Worm (Caenorhabditis elegans) whole organism, L3 larva: ENCODE data around the gene ttr-3.

Experiments used
- R02D3.7 ChIP-seq: fragments of 150-350 bp; optimal IDR thresholded peaks from 2 replicates; lab custom pipeline; 2014; ENCODE audit warnings: missing biosample characterization, missing genetic modification characterization
- ZK546.5 ChIP-seq: sonication (generic microtip); optimal IDR thresholded peaks from 2 replicates; lab custom pipeline; 2017; ENCODE audit warnings: missing biosample characterization, missing genetic modification characterization
- aly-2 ChIP-seq: fragments of 150-350 bp; optimal IDR thresholded peaks from 2 replicates; lab custom pipeline; 2014; ENCODE audit warnings: missing biosample characterization, missing genetic modification characterization
- ama-1 ChIP-seq: fragments of 150-350 bp; optimal IDR thresholded peaks from 2 replicates; lab custom pipeline; 2018
- ceh-16 ChIP-seq: sonication (generic microtip); optimal IDR thresholded peaks from 2 replicates; lab custom pipeline; 2017; ENCODE audit warnings: missing biosample characterization, missing genetic modification characterization
- ceh-28 ChIP-seq: fragments of 150-350 bp; optimal IDR thresholded peaks from 2 replicates; lab custom pipeline; 2014; ENCODE audit warnings: missing biosample characterization, missing genetic modification reagents, missing genetic modification characterization
- ceh-82 ChIP-seq: fragments of 150-350 bp; optimal IDR thresholded peaks from 2 replicates; lab custom pipeline; 2014; ENCODE audit warnings: missing biosample characterization, missing genetic modification characterization
- ceh-9 ChIP-seq: sonication (generic microtip); optimal IDR thresholded peaks from 2 replicates; lab custom pipeline; 2018; ENCODE audit warnings: missing biosample characterization, missing genetic modification characterization
- daf-12 ChIP-seq: fragments of 150-350 bp; optimal IDR thresholded peaks from 2 replicates; lab custom pipeline; 2014; ENCODE audit warnings: missing biosample characterization, missing genetic modification reagents, missing genetic modification characterization
- egl-27 ChIP-seq: sonication (generic microtip); optimal IDR thresholded peaks from 4 replicates; lab custom pipeline; 2017; ENCODE audit warnings: missing biosample characterization, missing genetic modification reagents, missing genetic modification characterization
- egl-5 ChIP-seq: fragments of 150-350 bp; optimal IDR thresholded peaks from 2 replicates; lab custom pipeline; 2017; ENCODE audit warnings: missing biosample characterization, missing genetic modification reagents, missing genetic modification characterization, inconsistent platforms
- elt-1 ChIP-seq: fragments of 150-350 bp; optimal IDR thresholded peaks from 2 replicates; lab custom pipeline; 2014; ENCODE audit warnings: missing biosample characterization, missing genetic modification characterization
- elt-2 ChIP-seq: sonication (generic microtip); optimal IDR thresholded peaks from 2 replicates; lab custom pipeline; 2016; ENCODE audit warnings: missing genetic modification reagents, mild to moderate bottlenecking, missing genetic modification characterization, missing compliant biosample characterization
- elt-3 ChIP-seq, 3 experiments: fragments of 150-350 bp in 1 of 3; sonication (generic microtip) in 2 of 3; optimal IDR thresholded peaks; 2 replicates in 2 of 3; 4 replicates in 1 of 3; lab custom pipeline; 2014 to 2017; ENCODE audit warnings: missing biosample characterization in 3 of 3, missing genetic modification characterization in 3 of 3
- eor-1 ChIP-seq, 2 experiments: fragments of 150-350 bp; optimal IDR thresholded peaks; 2 replicates each; lab custom pipeline; 2014 to 2018; ENCODE audit warnings: missing biosample characterization in 2 of 2, missing genetic modification characterization in 2 of 2
- fkh-10 ChIP-seq: sonication (generic microtip); optimal IDR thresholded peaks from 2 replicates; lab custom pipeline; 2017; ENCODE audit warnings: missing biosample characterization, missing genetic modification reagents, missing genetic modification characterization
- fkh-2 ChIP-seq: fragments of 150-350 bp; optimal IDR thresholded peaks from 2 replicates; lab custom pipeline; 2014; ENCODE audit warnings: missing biosample characterization, missing genetic modification reagents, missing genetic modification characterization
- fos-1 ChIP-seq: fragments of 150-350 bp; optimal IDR thresholded peaks from 2 replicates; lab custom pipeline; 2014; ENCODE audit warnings: missing biosample characterization, missing genetic modification characterization
- hmg-11 ChIP-seq: sonication (generic microtip); optimal IDR thresholded peaks from 2 replicates; lab custom pipeline; 2016; ENCODE audit warnings: missing genetic modification characterization, missing compliant biosample characterization
- jun-1 ChIP-seq: fragments of 150-350 bp; optimal IDR thresholded peaks from 2 replicates; lab custom pipeline; 2014; ENCODE audit warnings: missing biosample characterization, missing genetic modification reagents, missing genetic modification characterization
- lin-15B ChIP-seq: fragments of 150-350 bp; optimal IDR thresholded peaks from 2 replicates; lab custom pipeline; 2014; ENCODE audit warnings: missing biosample characterization, missing genetic modification characterization
- lin-39 ChIP-seq: fragments of 150-350 bp; optimal IDR thresholded peaks from 2 replicates; lab custom pipeline; 2018; ENCODE audit warnings: missing biosample characterization, missing genetic modification reagents, missing genetic modification characterization
- lsy-12 ChIP-seq: sonication (generic microtip); optimal IDR thresholded peaks from 2 replicates; lab custom pipeline; 2016; ENCODE audit warnings: mild to moderate bottlenecking, missing genetic modification characterization, missing compliant biosample characterization
- mdl-1 ChIP-seq: fragments of 150-350 bp; optimal IDR thresholded peaks from 2 replicates; lab custom pipeline; 2014; ENCODE audit warnings: missing biosample characterization, missing genetic modification characterization
- mml-1 ChIP-seq: fragments of 150-350 bp; sonication (generic microtip); optimal IDR thresholded peaks from 3 replicates; lab custom pipeline; 2014; ENCODE audit warnings: missing biosample characterization, missing genetic modification characterization
- nfya-1 ChIP-seq: sonication (generic microtip); optimal IDR thresholded peaks from 2 replicates; lab custom pipeline; 2017; ENCODE audit warnings: missing genetic modification characterization, mild to moderate bottlenecking, missing compliant biosample characterization, antibody characterized with exemption, moderate library complexity; ENCODE audit not compliant: insufficient read depth
- nhr-11 ChIP-seq: fragments of 150-350 bp; optimal IDR thresholded peaks from 2 replicates; lab custom pipeline; 2014; ENCODE audit warnings: missing biosample characterization, missing genetic modification characterization
- nhr-12 ChIP-seq: fragments of 150-350 bp; optimal IDR thresholded peaks from 2 replicates; lab custom pipeline; 2014; ENCODE audit warnings: missing biosample characterization, missing genetic modification characterization
- nhr-23 ChIP-seq: fragments of 150-350 bp; optimal IDR thresholded peaks from 2 replicates; lab custom pipeline; 2014; ENCODE audit warnings: missing biosample characterization, missing genetic modification reagents, missing genetic modification characterization
- nhr-237 ChIP-seq: fragments of 150-350 bp; optimal IDR thresholded peaks from 2 replicates; lab custom pipeline; 2014; ENCODE audit warnings: missing biosample characterization, missing genetic modification characterization
- nhr-25 ChIP-seq: sonication (generic microtip); optimal IDR thresholded peaks from 2 replicates; lab custom pipeline; 2017; ENCODE audit warnings: missing biosample characterization, missing genetic modification characterization
- nhr-28 ChIP-seq: fragments of 150-350 bp; optimal IDR thresholded peaks from 2 replicates; lab custom pipeline; 2014; ENCODE audit warnings: missing biosample characterization, missing genetic modification characterization
- nhr-43 ChIP-seq: sonication (generic microtip); optimal IDR thresholded peaks from 2 replicates; lab custom pipeline; 2016; ENCODE audit warnings: mild to moderate bottlenecking, missing genetic modification characterization, missing compliant biosample characterization; ENCODE audit not compliant: poor library complexity, severe bottlenecking
- nhr-67 ChIP-seq: fragments of 150-350 bp; optimal IDR thresholded peaks from 2 replicates; lab custom pipeline; 2014; ENCODE audit warnings: missing biosample characterization, missing genetic modification characterization
- nhr-76 ChIP-seq: fragments of 150-350 bp; sonication (generic microtip); optimal IDR thresholded peaks from 5 replicates; lab custom pipeline; 2014; ENCODE audit warnings: missing biosample characterization, missing genetic modification characterization
- nhr-77 ChIP-seq: fragments of 150-350 bp; optimal IDR thresholded peaks from 2 replicates; lab custom pipeline; 2014; ENCODE audit warnings: missing biosample characterization, missing genetic modification characterization
- pha-4 ChIP-seq: fragments of 150-350 bp; optimal IDR thresholded peaks from 2 replicates; lab custom pipeline; 2014; ENCODE audit warnings: missing biosample characterization, missing genetic modification reagents, missing genetic modification characterization
- pqm-1 ChIP-seq: fragments of 150-350 bp; optimal IDR thresholded peaks from 2 replicates; lab custom pipeline; 2017; ENCODE audit warnings: missing biosample characterization, missing genetic modification characterization, inconsistent platforms
- sea-2 ChIP-seq: fragments of 150-350 bp; sonication (generic microtip); optimal IDR thresholded peaks from 4 replicates; lab custom pipeline; 2014; ENCODE audit warnings: missing biosample characterization, missing genetic modification reagents, missing genetic modification characterization
- skn-1 ChIP-seq: fragments of 150-350 bp; optimal IDR thresholded peaks from 2 replicates; lab custom pipeline; 2014; ENCODE audit warnings: missing biosample characterization, missing genetic modification characterization
- snpc-4 ChIP-seq: fragments of 150-350 bp; optimal IDR thresholded peaks from 2 replicates; lab custom pipeline; 2014; ENCODE audit warnings: missing biosample characterization, missing genetic modification characterization
- tbx-2 ChIP-seq: sonication (generic microtip); optimal IDR thresholded peaks from 2 replicates; lab custom pipeline; 2016; ENCODE audit warnings: mild to moderate bottlenecking, missing genetic modification characterization, missing compliant biosample characterization
- unc-39 ChIP-seq: sonication (generic microtip); optimal IDR thresholded peaks from 4 replicates; lab custom pipeline; 2017; ENCODE audit warnings: missing biosample characterization, missing genetic modification characterization
- unc-62 ChIP-seq: fragments of 150-350 bp; sonication (generic microtip); optimal IDR thresholded peaks from 4 replicates; lab custom pipeline; 2014; ENCODE audit warnings: missing biosample characterization, missing genetic modification reagents, missing genetic modification characterization
- zag-1 ChIP-seq: fragments of 150-350 bp; optimal IDR thresholded peaks from 2 replicates; lab custom pipeline; 2014; ENCODE audit warnings: missing biosample characterization, missing genetic modification characterization
- ztf-11 ChIP-seq: fragments of 150-350 bp; optimal IDR thresholded peaks from 2 replicates; lab custom pipeline; 2014; ENCODE audit warnings: missing biosample characterization, missing genetic modification characterization
- ztf-4 ChIP-seq: fragments of 150-350 bp; optimal IDR thresholded peaks from 2 replicates; lab custom pipeline; 2014; ENCODE audit warnings: missing biosample characterization, missing genetic modification characterization

ttr-3 gene

DNA sequence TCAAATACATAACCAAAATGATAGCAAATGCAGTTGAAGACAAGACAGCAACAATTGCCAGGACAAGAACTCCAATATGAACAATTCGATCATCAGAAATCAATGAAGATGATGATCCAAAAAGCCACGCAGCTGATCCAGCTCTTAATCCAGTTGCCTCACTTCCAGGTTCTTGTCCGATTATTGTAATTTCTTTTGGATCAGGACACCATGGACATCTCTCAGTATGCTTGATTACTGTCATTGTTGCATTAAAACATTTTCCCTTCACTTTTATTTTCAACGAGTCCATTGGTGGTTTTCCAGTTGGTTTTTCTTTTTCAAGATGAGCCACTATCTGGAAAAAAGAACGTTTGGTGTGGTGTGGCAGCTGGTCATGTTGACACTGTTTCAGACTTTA is 37.9 kb upstream of the ttr-3 start:
- TF ChIP-seq jun-1 (tag; lab: Kevin White, UChicago) (no peak), fkh-2 (tag; lab: Kevin White, UChicago) (no peak), nhr-237 (no peak), ZK546.5 (no peak), ceh-28 (tag; lab: Kevin White, UChicago) (no peak), eor-1 (tag; optimal IDR thresholded peaks at IDR 0.05; lab: Kevin White, UChicago) (no peak), unc-62 (no peak), nfya-1 (tag; lab: Kevin White, UChicago) (no peak), mml-1 (tag; lab: Kevin White, UChicago) (no peak), nhr-25 (tag; lab: Kevin White, UChicago) (no peak), ztf-11 (tag; lab: Kevin White, UChicago) (no peak), ceh-16 (no peak), pha-4 (tag; lab: Kevin White, UChicago) (no peak)

ce11 chrIII:9963447-9963846 is 36.9 kb upstream of the ttr-3 start:
- TF ChIP-seq jun-1 (tag; lab: Kevin White, UChicago) (no peak), nhr-67 (no peak), nhr-28 (tag; lab: Kevin White, UChicago) (no peak), nhr-76 (tag; lab: Kevin White, UChicago) (no peak)

DNA sequence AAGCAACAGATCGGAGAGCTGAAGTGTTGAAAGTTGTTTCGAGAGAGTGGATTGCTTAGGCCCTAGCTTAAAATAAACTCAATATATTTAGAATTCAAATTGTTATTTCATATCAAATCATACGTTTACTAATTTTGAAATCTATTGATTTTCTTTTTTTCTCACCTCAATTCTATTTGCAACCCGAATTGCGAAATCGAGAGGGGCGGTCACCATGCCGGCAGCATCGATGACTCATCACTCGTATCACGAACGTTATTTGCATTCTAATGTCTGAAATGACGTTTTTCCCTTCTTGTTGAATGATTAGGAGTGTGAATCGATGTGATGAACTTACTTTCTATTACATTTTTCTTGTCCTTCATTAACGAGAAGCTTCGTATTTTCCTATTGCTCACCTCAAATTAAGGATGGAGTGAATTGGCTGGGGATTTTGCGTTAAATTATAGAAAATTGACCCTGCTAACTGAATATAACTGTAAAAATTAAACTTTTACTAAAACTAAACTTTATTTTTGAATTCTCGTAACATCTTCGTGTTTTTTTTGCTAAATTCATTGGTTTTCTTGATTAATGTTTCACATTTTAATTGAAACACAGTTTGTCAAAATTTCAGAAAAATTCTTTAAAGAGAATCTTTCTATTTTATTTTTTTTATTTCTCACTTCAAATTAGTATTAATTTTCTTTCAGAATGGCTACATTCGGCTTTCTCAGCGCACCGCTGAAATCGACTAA is 30.3 kb upstream of the ttr-3 start, which contains the start of gene alx-1:
TSS of gene alx-1 (plus strand) at position 687 of the 737 bp plus-strand sequence.
- peak; percentile 62 for TF ChIP-seq fos-1
- no peak for TF ChIP-seq fkh-2 (tag; lab: Kevin White, UChicago)
- TF ChIP-seq nhr-12 (tag; lab: Kevin White, UChicago): no peak
- TF ChIP-seq daf-12 (tag; lab: Kevin White, UChicago): no peak
- TF ChIP-seq ZK546.5: no peak
- no peak for TF ChIP-seq fkh-10 (GFP tag; lab: Kevin White, UChicago)
- TF ChIP-seq skn-1 (tag; lab: Kevin White, UChicago): no peak
- peak; percentile 20 for TF ChIP-seq nfya-1 (tag; lab: Kevin White, UChicago)
- no peak for TF ChIP-seq lin-15B (tag; lab: Kevin White, UChicago)
- no peak for TF ChIP-seq nhr-11
- TF ChIP-seq elt-1 (tag; lab: Kevin White, UChicago): no peak
- no peak for TF ChIP-seq eor-1 (tag; optimal IDR thresholded peaks at IDR 0.05; lab: Kevin White, UChicago)
- no peak for TF ChIP-seq tbx-2
- no peak for TF ChIP-seq hmg-11 (tag; lab: Kevin White, UChicago)
- TF ChIP-seq mdl-1 (tag; lab: Kevin White, UChicago): no peak
- no peak for TF ChIP-seq ceh-16
- peak; percentile 3 for TF ChIP-seq snpc-4 (tag; lab: Kevin White, UChicago)
- peak; percentile 52 for TF ChIP-seq elt-2
- TF ChIP-seq ceh-82 (tag; lab: Kevin White, UChicago): no peak
- no peak for TF ChIP-seq nhr-77
- no peak for TF ChIP-seq aly-2 (tag; lab: Kevin White, UChicago)
- TF ChIP-seq lsy-12: no peak
- TF ChIP-seq ztf-4: no peak
- no peak for TF ChIP-seq mml-1 (tag; lab: Kevin White, UChicago)
- peak; percentile 50 for TF ChIP-seq pqm-1 (tag; lab: Kevin White, UChicago)
- TF ChIP-seq zag-1: no peak
- no peak for TF ChIP-seq nhr-28 (tag; lab: Kevin White, UChicago)
- no peak for TF ChIP-seq ztf-11 (tag; lab: Kevin White, UChicago)
- TF ChIP-seq ama-1 (lab: Kevin White, UChicago): no peak
- TF ChIP-seq jun-1 (tag; lab: Kevin White, UChicago): peak; percentile 66
- no peak for TF ChIP-seq nhr-43
- no peak for TF ChIP-seq lin-39 (tag; lab: Kevin White, UChicago)
- no peak for TF ChIP-seq nhr-25 (tag; lab: Kevin White, UChicago)
- no peak for TF ChIP-seq nhr-67
- peak; percentile 40 for TF ChIP-seq ceh-28 (tag; lab: Kevin White, UChicago)
- no peak for TF ChIP-seq nhr-237
- TF ChIP-seq R02D3.7 (tag; lab: Kevin White, UChicago): no peak
- no peak for TF ChIP-seq elt-3 (tag; optimal IDR thresholded peaks at IDR 0.05; lab: Kevin White, UChicago)
- no peak for TF ChIP-seq sea-2
- TF ChIP-seq unc-39 (tag; lab: Kevin White, UChicago): no peak
- TF ChIP-seq ceh-9 (tag; lab: Kevin White, UChicago): no peak
- TF ChIP-seq pha-4 (tag; lab: Kevin White, UChicago): peak; percentile 39
- no peak for TF ChIP-seq egl-27 (tag; lab: Kevin White, UChicago)
- TF ChIP-seq nhr-23 (tag; lab: Kevin White, UChicago): no peak
- TF ChIP-seq nhr-76 (tag; lab: Kevin White, UChicago): no peak
- no peak for TF ChIP-seq egl-5 (tag; lab: Kevin White, UChicago)
- TF ChIP-seq unc-62: no peak
